Fruit fly (Drosophila melanogaster): Measurements from ENCODE around the gene nmdyn-D6.

DNA sequence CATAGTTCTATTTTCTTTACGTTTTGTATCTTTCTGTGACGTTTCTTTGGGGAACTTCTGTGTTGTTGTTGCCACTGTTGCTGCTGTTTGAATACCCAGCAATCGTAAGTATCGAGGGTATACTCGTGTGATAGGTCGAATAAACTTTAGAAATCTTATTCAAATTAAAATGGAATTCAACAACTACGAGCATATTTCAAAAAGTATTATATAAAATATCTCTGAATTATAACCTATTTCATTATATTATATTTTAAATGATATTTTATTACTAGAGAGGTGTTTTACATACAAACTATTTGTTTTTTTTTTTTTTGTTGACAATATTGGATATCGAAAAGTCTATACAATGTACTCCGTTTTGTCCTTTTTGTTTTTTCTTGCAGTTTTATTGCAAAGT is 25.7 kb downstream of the nmdyn-D6 start:
- no peak for TF ChIP-seq EcR (GFP tag; optimal IDR thresholded peaks at IDR 0.05)
- no peak for TF ChIP-seq pan (optimal IDR thresholded peaks at IDR 0.05)
- no peak for TF ChIP-seq psq (optimal IDR thresholded peaks at IDR 0.05)
- TF ChIP-seq CG8478 (optimal IDR thresholded peaks at IDR 0.05) = no peak
- no peak for TF ChIP-seq Dll (optimal IDR thresholded peaks at IDR 0.05)

Data from whole organism.